Worm (Caenorhabditis elegans) whole organism, dauer: ENCODE results near the gene T19D12.5.

Experiments
- unc-62 ChIP-seq: sonication (generic microtip); optimal IDR thresholded peaks from 2 replicates; lab custom pipeline; 2017; ENCODE audit warnings: missing biosample characterization, missing genetic modification reagents, missing genetic modification characterization

Gene T19D12.5

ce11 chrII:6636136-6636535 is at the start of gene T19D12.5:
T19D12.5 (minus strand) TSS chrII:6636236.
- TF ChIP-seq unc-62 = no peak

ce11 chrII:6683663-6684285 is 47.7 kb upstream of the T19D12.5 start, which contains the start of gene gyf-1:
gyf-1 (plus strand) TSS chrII:6684235.
- TF ChIP-seq unc-62 = no peak

DNA sequence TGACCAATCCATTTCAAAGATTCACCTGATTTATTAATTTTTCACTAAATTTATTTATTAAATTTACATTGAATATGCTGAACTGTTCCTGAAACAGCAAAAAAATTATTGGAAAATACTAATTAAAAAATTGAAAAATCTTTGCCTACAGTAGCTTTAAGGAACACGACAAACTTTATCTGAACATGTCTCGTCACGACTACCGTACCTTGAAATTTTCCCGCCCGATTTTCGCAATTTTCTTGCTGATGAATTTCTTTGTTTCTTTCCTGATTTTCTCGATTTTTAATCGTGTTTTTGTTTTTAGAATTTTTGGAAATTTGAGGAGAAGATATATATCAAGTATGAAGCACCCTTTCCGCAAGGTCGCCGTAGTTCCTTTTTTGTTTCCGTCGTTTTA is 46.9 kb upstream of the T19D12.5 start:
- TF ChIP-seq unc-62 = no peak

DNA sequence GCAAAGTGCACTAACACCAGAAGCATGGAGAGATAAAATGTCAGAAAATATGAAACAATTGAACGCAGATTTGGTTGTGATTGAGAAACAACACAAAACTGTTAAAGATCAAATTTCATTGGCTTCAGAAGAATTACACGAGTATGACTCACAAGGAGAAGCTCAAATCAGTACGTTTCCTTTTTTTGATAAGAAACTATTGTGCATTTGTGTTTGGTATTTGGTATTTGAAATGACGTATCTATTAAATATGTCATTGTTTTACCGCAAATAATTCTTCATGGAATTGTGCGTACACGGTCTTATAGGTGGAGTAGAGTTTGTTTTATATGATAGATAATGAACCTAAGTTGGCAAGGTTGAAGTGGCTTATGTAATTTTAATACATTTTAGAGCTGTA is 45.4 kb upstream of the T19D12.5 start:
- TF ChIP-seq unc-62 = no peak

ce11 chrII:6679724-6680123 is 43.7 kb upstream of the T19D12.5 start, which contains the start of gene ift-74:
ift-74 (plus strand) TSS chrII:6680024.
- no peak for TF ChIP-seq unc-62

- no peak for TF ChIP-seq unc-62
Measured at ce11 chrII:6673894-6674293, 37.9 kb upstream of the T19D12.5 start, which contains the start of gene H43E16.1. H43E16.1 (plus strand) TSS chrII:6674268.

ce11 chrII:6668496-6668895 is 32.5 kb upstream of the T19D12.5 start:
- TF ChIP-seq unc-62 = no peak

DNA sequence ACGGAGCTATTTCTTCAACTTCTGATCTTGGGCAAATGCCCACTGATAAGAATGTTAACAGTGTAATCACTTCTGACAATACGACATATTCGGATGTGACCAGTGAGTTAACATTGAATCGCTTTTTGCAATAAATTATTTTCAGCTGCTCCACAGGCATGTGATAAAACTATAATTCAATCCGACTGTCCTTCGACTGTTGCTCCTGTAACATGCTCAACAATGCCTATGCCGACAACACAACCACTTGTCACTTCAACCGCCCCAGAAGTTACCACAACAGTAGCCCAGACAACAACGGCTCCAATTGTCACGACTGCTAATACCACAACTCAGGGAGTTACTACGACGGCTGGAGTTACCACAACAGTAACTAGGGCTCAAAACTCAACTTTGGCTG is 31.5 kb upstream of the T19D12.5 start:
- no peak for TF ChIP-seq unc-62

DNA sequence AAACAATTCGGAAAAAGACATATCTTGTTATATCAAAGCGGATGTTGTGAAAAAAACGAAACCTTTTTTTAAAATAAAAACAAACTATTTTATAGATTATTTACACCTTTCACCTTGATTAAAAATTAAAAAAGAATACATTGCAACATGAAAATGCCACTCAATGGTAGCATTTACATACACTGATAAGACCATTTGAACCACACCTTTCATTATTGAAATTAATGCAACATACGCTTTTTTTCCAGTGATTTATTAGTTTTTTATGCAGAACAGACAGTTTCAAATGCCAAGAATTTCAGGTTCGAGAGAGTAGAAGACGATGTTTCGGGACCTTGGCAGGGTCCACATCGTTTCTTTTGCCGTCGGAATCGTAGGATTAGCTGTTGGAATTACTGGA is 30.6 kb upstream of the T19D12.5 start, which contains the start of gene T19D12.1:
T19D12.1 (plus strand) TSS at position 301 of the 400 bp plus-strand sequence.
- no peak for TF ChIP-seq unc-62

DNA sequence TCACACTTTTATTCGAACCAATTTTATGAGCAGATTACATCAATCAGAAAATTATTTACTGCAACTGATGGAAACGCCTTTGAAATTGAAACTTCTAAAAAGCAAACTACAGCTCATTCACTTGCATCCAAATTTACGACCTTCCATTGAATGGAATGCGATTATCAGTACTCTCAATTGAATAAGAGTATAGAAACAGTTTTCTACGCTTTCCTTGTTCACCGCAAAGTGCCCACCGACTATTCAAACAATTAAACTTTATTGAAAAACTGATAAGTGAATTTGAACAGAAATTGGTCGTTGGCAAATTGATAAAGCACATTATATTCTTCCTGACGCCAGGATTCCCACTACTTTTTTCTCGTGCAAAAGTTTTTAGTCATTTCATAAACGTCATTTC is 29.9 kb upstream of the T19D12.5 start:
- TF ChIP-seq unc-62 = no peak

DNA sequence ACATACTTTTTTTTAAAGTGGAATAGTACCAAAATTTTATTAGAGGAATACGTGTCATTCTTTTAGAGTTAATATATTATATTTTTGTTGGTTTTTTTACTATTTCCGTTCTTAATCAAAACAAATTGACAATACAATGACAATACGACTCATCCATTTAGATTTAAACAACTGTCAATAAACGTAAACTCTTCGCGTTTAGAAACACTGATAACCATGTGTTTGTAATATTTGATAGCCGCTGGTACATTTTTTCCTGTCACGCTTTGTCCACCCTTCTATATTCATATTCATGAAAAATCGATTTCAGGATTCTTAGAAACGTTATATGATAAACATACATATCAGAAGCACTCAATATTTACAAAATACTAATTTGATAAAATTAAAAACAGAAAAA is 27.8 kb upstream of the T19D12.5 start:
- no peak for TF ChIP-seq unc-62

- TF ChIP-seq unc-62 = no peak
Measured at ce11 chrII:6661211-6661610, 25.2 kb upstream of the T19D12.5 start, which contains the start of gene T19D12.2. T19D12.2 (plus strand) TSS chrII:6661335.

- TF ChIP-seq unc-62 = no peak
Measured at ce11 chrII:6658766-6659165, 22.7 kb upstream of the T19D12.5 start, which contains the start of gene T19D12.10. T19D12.10 (minus strand) TSS chrII:6658866.

ce11 chrII:6654284-6654683 is 18.2 kb upstream of the T19D12.5 start, which contains the start of gene T19D12.9:
T19D12.9 (minus strand) TSS chrII:6654384.
- no peak for TF ChIP-seq unc-62

DNA sequence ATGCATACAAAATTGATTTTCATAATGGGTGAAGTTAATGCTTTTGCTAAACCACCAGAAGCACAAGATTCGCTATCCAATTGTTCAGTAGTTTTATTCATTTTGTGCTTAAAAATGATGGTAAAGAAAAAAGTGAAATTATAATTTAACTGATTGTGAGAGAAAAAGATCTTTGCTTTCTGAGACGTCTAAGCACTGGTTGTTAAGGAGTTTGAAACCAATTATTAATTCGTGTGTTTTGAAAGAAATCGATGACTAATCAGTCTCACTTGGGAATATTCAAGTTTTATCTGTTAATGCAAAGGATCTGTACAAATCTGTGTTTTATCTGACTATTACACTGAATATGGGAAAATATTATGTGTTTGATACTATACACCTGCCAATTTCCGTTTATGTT is 15.7 kb upstream of the T19D12.5 start, which contains the start of gene sra-26:
sra-26 (minus strand) TSS at position 101 of the 400 bp plus-strand sequence.
- TF ChIP-seq unc-62 = no peak

DNA sequence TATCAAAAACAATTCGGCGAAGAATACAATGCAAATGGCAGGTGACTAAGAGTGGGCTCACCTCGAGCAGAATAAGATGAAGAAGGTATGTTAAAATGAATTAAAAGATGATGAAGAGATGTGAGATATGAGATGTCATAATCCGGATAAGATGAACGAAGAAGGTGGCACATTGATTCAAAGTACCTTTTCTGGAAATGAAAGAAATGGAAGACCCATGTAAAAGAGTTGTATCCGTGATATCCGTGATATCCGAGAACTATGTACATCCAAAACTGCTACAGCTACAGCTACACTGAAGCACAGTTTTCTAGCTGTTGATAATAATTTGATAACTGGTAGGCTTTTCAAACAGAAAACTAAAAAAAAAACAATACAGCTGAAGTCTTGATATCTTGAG is 13.0 kb upstream of the T19D12.5 start, which contains the start of gene oig-8:
oig-8 (minus strand) TSS at position 101 of the 400 bp plus-strand sequence.
- TF ChIP-seq unc-62 = no peak

DNA sequence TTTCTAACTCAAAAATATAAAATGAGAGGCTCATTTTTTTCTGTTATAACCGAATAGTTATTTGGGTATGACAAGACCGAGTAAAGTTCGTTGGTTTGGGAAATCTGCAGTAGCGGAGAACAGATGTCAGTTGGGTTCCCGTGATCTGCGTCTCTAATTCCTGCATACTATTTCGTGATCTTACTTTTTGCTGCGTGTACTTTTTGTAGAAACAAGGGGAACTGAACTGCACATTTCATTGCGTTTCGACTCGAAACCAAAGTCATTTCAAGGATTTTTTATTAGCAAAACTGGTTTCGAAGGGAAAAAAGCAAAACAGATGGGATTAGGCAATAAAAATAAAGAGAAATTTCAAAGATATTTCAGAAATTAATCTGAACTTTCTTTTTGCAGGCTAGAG is 10.9 kb upstream of the T19D12.5 start:
- no peak for TF ChIP-seq unc-62

DNA sequence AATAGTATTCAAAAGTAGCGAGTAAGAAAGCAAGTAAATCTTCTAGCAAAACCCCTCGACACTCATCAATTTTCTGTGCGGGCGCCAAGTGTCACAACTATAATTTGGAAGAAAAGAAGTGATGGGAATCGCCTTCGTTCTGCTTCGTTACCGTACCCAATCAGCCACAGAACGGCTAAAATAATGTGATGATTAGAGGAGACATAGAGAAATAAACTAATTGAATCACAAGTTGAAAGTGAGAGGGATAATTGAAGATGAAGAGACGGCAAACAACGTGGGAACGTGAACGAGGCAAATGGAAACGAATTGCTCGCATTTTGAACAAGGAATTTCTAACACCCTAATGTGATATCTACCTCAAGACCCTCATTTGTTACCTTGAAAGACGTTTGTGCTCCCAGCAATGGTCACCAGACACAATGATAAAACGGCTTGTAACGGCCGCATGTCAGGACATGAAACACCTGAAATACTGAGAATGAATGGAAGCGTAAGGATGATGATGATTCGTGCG is 6.7 kb upstream of the T19D12.5 start, which contains the start of gene T19D12.6:
T19D12.6 (minus strand) TSS at position 467 of the 517 bp plus-strand sequence.
- TF ChIP-seq unc-62 = no peak
